Fruit fly (Drosophila melanogaster) whole organism, wandering third instar larva: Measurements from ENCODE around the gene CG31300.
A peak's percentile ranks its signal among the peaks of the same experiment; 100 is the strongest.

ENCODE experiments used
- Abd-B ChIP-seq: fragments of >200 bp; optimal IDR thresholded peaks from 2 replicates; lab custom pipeline; 2017; ENCODE audit warnings: missing biosample characterization, missing genetic modification characterization
- CG32264 ChIP-seq: fragments of 200-800 bp; sonication (Bioruptor generic); optimal IDR thresholded peaks from 2 replicates; lab custom pipeline; 2016; ENCODE audit warnings: missing biosample characterization, missing genetic modification characterization
- CG9705 ChIP-seq: fragments of 200-800 bp; sonication (Bioruptor generic); optimal IDR thresholded peaks from 2 replicates; lab custom pipeline; 2018; ENCODE audit warnings: missing biosample characterization, mild to moderate bottlenecking, missing genetic modification characterization
- CrebA ChIP-seq: fragments of 200-800 bp; sonication (Bioruptor generic); optimal IDR thresholded peaks from 2 replicates; lab custom pipeline; 2016; ENCODE audit warnings: missing biosample characterization, mild to moderate bottlenecking, missing genetic modification characterization, borderline replicate concordance
- Dfd ChIP-seq: fragments of >200 bp; optimal IDR thresholded peaks from 2 replicates; lab custom pipeline; 2017; ENCODE audit warnings: missing biosample characterization, missing genetic modification characterization
- GATAd ChIP-seq: sonication (Bioruptor generic); optimal IDR thresholded peaks from 2 replicates; lab custom pipeline; 2016; ENCODE audit warnings: missing biosample characterization, missing genetic modification characterization
- HLH106 ChIP-seq: fragments of 200-800 bp; optimal IDR thresholded peaks from 3 replicates; lab custom pipeline; 2019; ENCODE audit warnings: missing biosample characterization, mild to moderate bottlenecking, missing genetic modification characterization, moderate library complexity
- Hnf4 ChIP-seq: fragments of 200-800 bp; sonication (Bioruptor generic); optimal IDR thresholded peaks from 2 replicates; lab custom pipeline; 2016; ENCODE audit warnings: missing biosample characterization, mild to moderate bottlenecking, missing genetic modification characterization
- Hr78 ChIP-seq: fragments of >200 bp; optimal IDR thresholded peaks from 2 replicates; lab custom pipeline; 2017; ENCODE audit warnings: missing biosample characterization, missing genetic modification characterization
- Hr83 ChIP-seq: fragments of 200-300 bp; sonication (Bioruptor generic); optimal IDR thresholded peaks from 2 replicates; lab custom pipeline; 2016; ENCODE audit warnings: missing biosample characterization, mild to moderate bottlenecking, missing genetic modification characterization, moderate library complexity; ENCODE audit not compliant: poor library complexity, severe bottlenecking
- Jra ChIP-seq: sonication (Bioruptor generic); optimal IDR thresholded peaks from 2 replicates; lab custom pipeline; 2016; ENCODE audit warnings: missing biosample characterization, missing genetic modification characterization
- Mio ChIP-seq: sonication (Bioruptor generic); optimal IDR thresholded peaks from 2 replicates; lab custom pipeline; 2016; ENCODE audit warnings: missing biosample characterization, missing genetic modification characterization
- Myc ChIP-seq: fragments of >200 bp; optimal IDR thresholded peaks from 2 replicates; lab custom pipeline; 2017
- N ChIP-seq: fragments of >200 bp; optimal IDR thresholded peaks from 2 replicates; lab custom pipeline; 2018; ENCODE audit warnings: missing biosample characterization, missing external identifiers, missing genetic modification characterization
- OdsH ChIP-seq: fragments of 200-800 bp; sonication (Bioruptor generic); optimal IDR thresholded peaks from 2 replicates; lab custom pipeline; 2016; ENCODE audit warnings: missing biosample characterization, mild to moderate bottlenecking, missing genetic modification characterization
- Rel ChIP-seq, 2 experiments: fragments of 200-800 bp; sonication (Bioruptor generic) in 1 of 2; optimal IDR thresholded peaks; 2 replicates in 1 of 2; 3 replicates in 1 of 2; lab custom pipeline; 2016 to 2019; ENCODE audit warnings: mild to moderate bottlenecking in 2 of 2, missing biosample characterization in 2 of 2, missing genetic modification characterization in 2 of 2, moderate library complexity in 1 of 2
- Sp1 ChIP-seq: fragments of 200-800 bp; sonication (Bioruptor generic); optimal IDR thresholded peaks from 3 replicates; lab custom pipeline; 2019; ENCODE audit warnings: missing biosample characterization, mild to moderate bottlenecking, missing genetic modification characterization, moderate library complexity
- Vsx2 ChIP-seq: fragments of 200-300, 225-300 bp; sonication (Bioruptor generic); optimal IDR thresholded peaks from 2 replicates; lab custom pipeline; 2018; ENCODE audit warnings: missing biosample characterization, missing genetic modification characterization; ENCODE audit not compliant: partially characterized antibody
- br ChIP-seq: fragments of 200-800 bp; sonication (Bioruptor generic); optimal IDR thresholded peaks from 2 replicates; lab custom pipeline; 2016; ENCODE audit warnings: missing biosample characterization, missing genetic modification characterization
- brk ChIP-seq: fragments of 200-800 bp; sonication (Bioruptor generic); optimal IDR thresholded peaks from 2 replicates; lab custom pipeline; 2016; ENCODE audit warnings: missing biosample characterization, mild to moderate bottlenecking, missing genetic modification characterization
- dl ChIP-seq, 2 experiments: fragments of 175-275, 200-275 bp in 1 of 2; fragments of 200-275 bp in 1 of 2; sonication (Bioruptor generic); optimal IDR thresholded peaks; lab custom pipeline; 2018; ENCODE audit warnings: mild to moderate bottlenecking in 2 of 2, missing biosample characterization in 2 of 2, missing genetic modification characterization in 2 of 2, moderate library complexity in 2 of 2; ENCODE audit not compliant: partially characterized antibody in 2 of 2, insufficient read depth in 1 of 2
- dmrt93B ChIP-seq: fragments of 200-800 bp; sonication (Bioruptor generic); optimal IDR thresholded peaks from 2 replicates; lab custom pipeline; 2018; ENCODE audit warnings: missing biosample characterization, mild to moderate bottlenecking, missing genetic modification characterization
- dsf ChIP-seq: sonication (Bioruptor generic); optimal IDR thresholded peaks from 2 replicates; lab custom pipeline; 2016; ENCODE audit warnings: missing biosample characterization, missing genetic modification characterization, borderline replicate concordance
- ey ChIP-seq: fragments of 200-800 bp; sonication (Bioruptor generic); optimal IDR thresholded peaks from 2 replicates; lab custom pipeline; 2016; ENCODE audit warnings: missing biosample characterization, missing genetic modification characterization
- fru ChIP-seq: fragments of 200-800 bp; sonication (Bioruptor generic); optimal IDR thresholded peaks from 3 replicates; lab custom pipeline; 2016; ENCODE audit warnings: missing biosample characterization, mild to moderate bottlenecking, missing genetic modification characterization
- h ChIP-seq: fragments of 200-800 bp; sonication (Bioruptor generic); optimal IDR thresholded peaks from 3 replicates; lab custom pipeline; 2016; ENCODE audit warnings: missing biosample characterization, mild to moderate bottlenecking, missing genetic modification characterization
- jim ChIP-seq: fragments of 175-275, 200-325 bp; sonication (Bioruptor generic); optimal IDR thresholded peaks from 2 replicates; lab custom pipeline; 2016; ENCODE audit warnings: missing biosample characterization, mild to moderate bottlenecking, missing genetic modification characterization
- lola ChIP-seq: fragments of >200 bp; optimal IDR thresholded peaks from 2 replicates; lab custom pipeline; 2017; ENCODE audit warnings: missing biosample characterization, missing genetic modification characterization
- pan ChIP-seq: fragments of >200 bp; optimal IDR thresholded peaks from 2 replicates; lab custom pipeline; 2017
- sage ChIP-seq: fragments of 200-800 bp; sonication (Bioruptor generic); optimal IDR thresholded peaks from 2 replicates; lab custom pipeline; 2016; ENCODE audit warnings: missing biosample characterization, mild to moderate bottlenecking, missing genetic modification characterization
- sv ChIP-seq: fragments of 200-800 bp; sonication (Bioruptor generic); optimal IDR thresholded peaks from 3 replicates; lab custom pipeline; 2016; ENCODE audit warnings: missing biosample characterization, missing genetic modification characterization
- tai ChIP-seq: sonication (Bioruptor generic); optimal IDR thresholded peaks from 2 replicates; lab custom pipeline; 2016; ENCODE audit warnings: missing biosample characterization, missing genetic modification characterization
- usp ChIP-seq: fragments of >200 bp; optimal IDR thresholded peaks from 2 replicates; lab custom pipeline; 2017; ENCODE audit warnings: missing biosample characterization, missing genetic modification characterization
- woc ChIP-seq: sonication (Bioruptor generic); optimal IDR thresholded peaks from 2 replicates; lab custom pipeline; 2016; ENCODE audit warnings: missing biosample characterization, mild to moderate bottlenecking, missing genetic modification characterization

The CG31300 gene

DNA sequence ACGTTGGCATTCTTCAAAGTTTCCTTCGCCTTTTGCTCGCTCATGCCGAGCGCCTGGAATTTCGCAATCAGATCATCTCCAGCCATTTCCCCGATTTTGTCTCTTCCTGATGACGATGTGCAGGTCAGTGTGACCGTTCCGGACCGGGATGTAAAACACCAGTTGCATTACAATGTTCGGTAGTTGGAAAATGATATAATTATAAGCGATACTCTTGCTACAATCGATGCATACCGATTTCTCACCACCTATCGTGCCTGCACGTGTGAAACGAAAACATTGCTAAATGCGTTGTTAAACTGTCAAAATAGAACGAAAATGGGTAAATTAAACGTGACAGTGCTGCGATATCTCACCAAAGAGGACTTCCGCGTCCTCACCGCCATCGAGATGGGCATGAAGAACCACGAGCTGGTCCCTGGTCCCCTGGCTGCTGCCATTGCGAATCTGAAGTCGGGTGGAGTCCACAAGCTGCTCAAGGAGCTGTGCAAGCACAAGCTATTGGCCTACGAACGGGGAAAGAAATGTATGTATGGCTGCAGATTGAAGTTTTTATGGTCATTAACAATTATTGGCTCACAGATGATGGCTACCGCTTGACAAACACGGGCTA is 17.7 kb upstream of the CG31300 start, which contains the start of the genes GlnRS and RIOK2:
Gene GlnRS, minus strand, starts transcription at position 133 of the 613 bp plus-strand sequence.
Gene RIOK2, plus strand, starts transcription at position 256 of the 613 bp plus-strand sequence.
- TF ChIP-seq brk (GFP tag; lab: Kevin White, UChicago) (no peak), Mio (no peak), dmrt93B (no peak), GATAd (GFP tag; lab: Kevin White, UChicago) (no peak), CrebA (no peak), pan (lab: Kevin White, UChicago) (no peak), dsf (no peak), Abd-B (GFP tag; lab: Kevin White, UChicago) (peak; percentile 59), jim (GFP tag; lab: Kevin White, UChicago) (no peak), Sp1 (GFP tag; lab: Kevin White, UChicago) (peak; percentile 13), usp (no peak), HLH106 (no peak), lola (GFP tag; lab: Kevin White, UChicago) (no peak), ey (GFP tag; lab: Kevin White, UChicago) (no peak), CG32264 (GFP tag; lab: Kevin White, UChicago) (no peak), woc (GFP tag; lab: Kevin White, UChicago) (no peak), Hr83 (GFP tag; lab: Kevin White, UChicago) (no peak), N (GFP tag; lab: Kevin White, UChicago) (peak; percentile 100), br (GFP tag; lab: Kevin White, UChicago) (no peak), h (GFP tag; lab: Kevin White, UChicago) (no peak), Myc (lab: Kevin White, UChicago) (peak; percentile 75), Rel (GFP tag; optimal IDR thresholded peaks at IDR 0.05; lab: Kevin White, UChicago) (no peak), Rel (tag; optimal IDR thresholded peaks at IDR 0.05; lab: Kevin White, UChicago) (peak; percentile 54), Hr78 (GFP tag; lab: Kevin White, UChicago) (peak; percentile 79), Dfd (GFP tag; lab: Kevin White, UChicago) (no peak), fru (GFP tag; lab: Kevin White, UChicago) (no peak), Hnf4 (GFP tag; lab: Kevin White, UChicago) (no peak), Vsx2 (GFP tag; lab: Kevin White, UChicago) (no peak), Jra (GFP tag; lab: Kevin White, UChicago) (no peak), dl (GFP tag; optimal IDR thresholded peaks at IDR 0.05; lab: Kevin White, UChicago; ENCODE audit: insufficient read depth in 1 of 2, partially characterized antibody in 2 of 2) (no peak), sage (GFP tag; lab: Kevin White, UChicago) (no peak), CG9705 (no peak), OdsH (GFP tag; lab: Kevin White, UChicago) (no peak)

dm6 chr3R:25266751-25267150 is 16.7 kb upstream of the CG31300 start:
- no peak for TF ChIP-seq Rel (GFP tag; optimal IDR thresholded peaks at IDR 0.05; lab: Kevin White, UChicago)
- no peak for TF ChIP-seq Rel (tag; optimal IDR thresholded peaks at IDR 0.05; lab: Kevin White, UChicago)

dm6 chr3R:25269909-25270308 is 13.5 kb upstream of the CG31300 start, which contains the start of the genes CG11889 and CG11891:
Gene CG11889 (plus strand): TSS chr3R:25270209.
Gene CG11891 (plus strand): TSS chr3R:25270209.
- TF ChIP-seq h (GFP tag; lab: Kevin White, UChicago) (no peak), N (GFP tag; lab: Kevin White, UChicago) (no peak), Abd-B (GFP tag; lab: Kevin White, UChicago) (no peak), fru (GFP tag; lab: Kevin White, UChicago) (no peak), sv (GFP tag; lab: Kevin White, UChicago) (no peak), Sp1 (GFP tag; lab: Kevin White, UChicago) (no peak), Myc (lab: Kevin White, UChicago) (no peak), HLH106 (no peak), sage (GFP tag; lab: Kevin White, UChicago) (no peak), Dfd (GFP tag; lab: Kevin White, UChicago) (no peak), jim (GFP tag; lab: Kevin White, UChicago) (no peak), tai (GFP tag; lab: Kevin White, UChicago) (no peak), br (GFP tag; lab: Kevin White, UChicago) (no peak), Rel (GFP tag; optimal IDR thresholded peaks at IDR 0.05; lab: Kevin White, UChicago) (no peak), Rel (tag; optimal IDR thresholded peaks at IDR 0.05; lab: Kevin White, UChicago) (no peak), Mio (no peak), pan (lab: Kevin White, UChicago) (no peak)
